Worm (Caenorhabditis elegans) whole organism, early embryonic: ENCODE measurements around the gene Y59E9AL.4.

Source experiments
- ceh-36 ChIP-seq: sonication (generic microtip); optimal IDR thresholded peaks from 2 replicates; lab custom pipeline; 2016; ENCODE audit warnings: missing genetic modification characterization, inconsistent platforms, missing compliant biosample characterization
- ets-7 ChIP-seq: sonication (generic microtip); optimal IDR thresholded peaks from 2 replicates; lab custom pipeline; 2016; ENCODE audit warnings: missing genotype, missing genetic modification characterization, missing compliant biosample characterization

DNA sequence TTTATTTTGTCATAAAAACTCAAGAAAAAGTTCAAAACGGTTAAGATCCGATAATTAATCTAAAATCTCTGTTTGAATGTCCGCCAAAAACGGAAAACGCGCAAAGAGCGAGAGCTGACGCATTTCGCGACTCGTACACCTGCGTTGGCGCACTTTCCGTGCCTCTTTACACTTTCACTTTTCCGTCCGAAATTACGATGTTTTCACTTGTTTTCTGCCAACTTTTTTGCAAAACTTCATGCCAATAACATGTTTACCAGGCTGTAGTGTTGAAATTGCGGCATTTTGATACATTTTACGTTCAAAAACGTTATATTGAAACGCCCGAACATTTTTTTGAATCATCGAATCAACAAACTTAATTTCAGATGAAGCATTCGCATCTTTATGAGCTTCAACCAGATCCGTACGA, 31.2 kb downstream of the Y59E9AL.4 start, which contains the start of gene W03F8.4:
- no peak for TF ChIP-seq ets-7 (tag; lab: Kevin White, UChicago)
- TF ChIP-seq ceh-36: peak; percentile 54
